Fruit fly (Drosophila melanogaster): ENCODE data around the gene Cby.

- peak; percentile 91 for TF ChIP-seq CG33017 (tag; optimal IDR thresholded peaks at IDR 0.05)
- peak; percentile 95 for TF ChIP-seq CG11617 (GFP tag; optimal IDR thresholded peaks at IDR 0.05)
- TF ChIP-seq bab1 (GFP tag; optimal IDR thresholded peaks at IDR 0.05), result peak; percentile 96
- peak; percentile 77 for TF ChIP-seq Crg-1 (GFP tag; optimal IDR thresholded peaks at IDR 0.05)
- peak; percentile 72 for TF ChIP-seq CG14711 (tag; optimal IDR thresholded peaks at IDR 0.05)
- TF ChIP-seq cic (GFP tag; optimal IDR thresholded peaks at IDR 0.05), result peak; percentile 45
- peak; percentile 89 for TF ChIP-seq CG12768 (GFP tag; optimal IDR thresholded peaks at IDR 0.05)
- peak; percentile 95 for TF ChIP-seq CG7045 (GFP tag; optimal IDR thresholded peaks at IDR 0.05)
- TF ChIP-seq toe (GFP tag; optimal IDR thresholded peaks at IDR 0.05), result peak; percentile 95
Observed at dm6 chr3R:21848987-21849442, 18.8 kb upstream of the Cby start.

Measured in whole organism, adult.